Worm (Caenorhabditis elegans): ENCODE results near the gene ets-4.

DNA sequence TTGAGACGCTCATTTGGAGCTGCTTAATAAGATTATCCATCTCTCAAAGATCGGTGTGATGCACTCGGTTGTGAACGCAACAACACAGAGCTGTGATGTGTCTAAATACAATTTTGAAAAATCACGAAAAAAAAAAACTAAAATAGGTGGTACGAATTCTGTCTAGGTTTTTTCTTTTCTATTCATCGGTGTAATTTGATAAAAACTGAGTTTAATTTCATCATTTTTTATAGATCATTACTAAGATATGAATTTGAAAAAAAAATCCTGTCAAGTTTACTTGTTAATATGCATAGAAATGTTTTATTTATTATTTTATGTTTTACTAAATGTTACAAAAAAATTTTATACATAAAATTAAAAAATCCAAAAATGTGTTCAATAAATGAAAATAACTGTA is 11.4 kb downstream of the ets-4 start, which contains the start of gene ceh-60:
- TF ChIP-seq daf-12 (tag; optimal IDR thresholded peaks at IDR 0.05) (no peak), nhr-11 (tag; optimal IDR thresholded peaks at IDR 0.05) (no peak), nhr-12 (tag; optimal IDR thresholded peaks at IDR 0.05) (no peak), aly-2 (tag; optimal IDR thresholded peaks at IDR 0.05) (no peak), ZK546.5 (tag; optimal IDR thresholded peaks at IDR 0.05) (no peak), ztf-11 (tag; optimal IDR thresholded peaks at IDR 0.05) (no peak), nfya-1 (tag; optimal IDR thresholded peaks at IDR 0.05; ENCODE audit: insufficient read depth) (no peak), sea-2 (GFP tag; optimal IDR thresholded peaks at IDR 0.05) (no peak), zag-1 (tag; optimal IDR thresholded peaks at IDR 0.05) (no peak), lin-15B (tag; optimal IDR thresholded peaks at IDR 0.05) (no peak)

Data from whole organism, L3 larva.